Worm (Caenorhabditis elegans) whole organism, midembryonic: ENCODE measurements around the gene oef-1.

Source experiments
- T22C8.4 ChIP-seq: fragments of 200-800 bp; sonication (Bioruptor generic); IDR thresholded peaks from 2 replicates; pipeline ENCODE4 v1.3.6; 2022; ENCODE audit warnings: missing genetic modification characterization, missing compliant biosample characterization
- cog-1 ChIP-seq: sonication (generic microtip); optimal IDR thresholded peaks from 2 replicates; lab custom pipeline; 2016; ENCODE audit warnings: missing genetic modification characterization, missing compliant biosample characterization
- flt-1 ChIP-seq: fragments of 200-800 bp; sonication (Bioruptor generic); IDR thresholded peaks from 2 replicates; pipeline ENCODE4 v1.3.6; 2022; ENCODE audit warnings: missing genetic modification characterization, missing compliant biosample characterization
- klf-2 ChIP-seq: fragments of 200-800 bp; sonication (Bioruptor generic); conservative IDR thresholded peaks from 2 replicates; pipeline ENCODE4 v1.3.6; 2022; ENCODE audit warnings: missing genetic modification reagents, missing genetic modification characterization, missing compliant biosample characterization
- med-1 ChIP-seq: sonication (generic microtip); optimal IDR thresholded peaks from 2 replicates; lab custom pipeline; 2017; ENCODE audit warnings: missing genetic modification characterization, mild to moderate bottlenecking, missing compliant biosample characterization, antibody characterized with exemption, missing genetic modification reagents; ENCODE audit not compliant: insufficient read depth
- ref-1 ChIP-seq: fragments of 200-800 bp; sonication (Bioruptor generic); conservative IDR thresholded peaks from 2 replicates; pipeline ENCODE4 v1.3.6; 2022; ENCODE audit warnings: missing genetic modification reagents, missing genetic modification characterization, missing compliant biosample characterization
- tab-1 ChIP-seq: fragments of 200-800 bp; sonication (Bioruptor generic); IDR thresholded peaks from 2 replicates; pipeline ENCODE4 v1.3.6; 2022; ENCODE audit warnings: missing genetic modification characterization, missing compliant biosample characterization
- ztf-23 ChIP-seq: fragments of 200-800 bp; sonication (Bioruptor generic); IDR thresholded peaks from 2 replicates; pipeline ENCODE4 v1.3.6; 2022; ENCODE audit warnings: missing genetic modification reagents, missing genetic modification characterization, missing compliant biosample characterization
- ztf-29 ChIP-seq: fragments of 200-800 bp; sonication (Bioruptor generic); IDR thresholded peaks from 2 replicates; pipeline ENCODE4 v1.3.6; 2022; ENCODE audit warnings: missing genetic modification reagents, missing genetic modification characterization, missing compliant biosample characterization

Gene oef-1

DNA sequence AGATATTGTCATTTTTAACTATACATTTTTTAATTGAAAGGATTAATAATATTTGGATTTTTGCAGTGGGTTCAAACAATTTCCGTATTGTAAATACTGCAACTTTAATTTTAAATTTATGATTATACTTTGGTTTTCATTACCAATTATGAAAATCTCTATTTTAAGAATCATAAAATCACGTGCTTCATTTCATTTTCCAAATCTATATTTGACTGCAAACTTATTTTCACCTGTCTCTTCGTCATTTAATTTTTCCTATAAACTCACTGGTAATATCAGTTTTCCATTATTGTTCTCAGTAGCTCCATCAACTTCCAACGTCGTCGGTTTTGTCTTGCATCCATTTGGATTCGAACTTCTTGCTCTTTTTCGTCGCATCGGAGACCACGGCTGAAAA lies 15.9 kb upstream of the oef-1 start, which contains the start of gene R05G6.1:
Gene R05G6.1 (plus strand): TSS at position 301 of the 400 bp plus-strand sequence.
- TF ChIP-seq med-1 (GFP tag; lab: Kevin White, UChicago) (no peak), ztf-23 (GFP tag; lab: Robert Waterston, UW) (no peak), ref-1 (GFP tag; lab: Robert Waterston, UW) (no peak), tab-1 (no peak), T22C8.4 (GFP tag; lab: Robert Waterston, UW) (no peak), flt-1 (no peak), klf-2 (no peak), ztf-29 (GFP tag; lab: Robert Waterston, UW) (no peak), cog-1 (tag; lab: Kevin White, UChicago) (no peak)

DNA sequence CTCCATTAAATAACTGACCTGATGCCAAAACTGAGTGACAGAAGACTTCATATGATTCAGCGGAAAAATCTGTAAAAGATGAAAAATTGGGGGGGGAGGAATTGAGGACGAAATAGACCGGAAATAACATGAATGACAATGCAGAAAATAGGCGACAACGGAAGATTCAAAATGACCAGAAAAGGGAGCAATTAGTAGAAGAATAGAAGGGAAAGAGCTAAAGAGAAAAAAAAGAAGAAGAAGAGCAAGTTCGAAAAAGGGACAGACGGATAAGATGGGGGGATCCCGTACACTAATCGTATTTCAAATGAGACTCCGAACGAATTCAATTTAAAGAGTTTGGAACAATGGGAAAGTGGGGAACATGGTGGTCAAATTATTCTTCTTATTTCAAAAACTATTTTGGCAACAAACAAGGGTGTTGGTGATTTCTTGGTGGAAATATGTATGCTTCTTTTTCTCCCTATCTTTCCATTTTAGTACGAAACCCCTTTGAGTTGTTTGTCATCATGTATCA lies 5.7 kb upstream of the oef-1 start, which contains the start of gene R05G6.10:
Gene R05G6.10 (minus strand): TSS at position 51 of the 517 bp plus-strand sequence.
- TF ChIP-seq ref-1 (GFP tag; lab: Robert Waterston, UW): no peak
- TF ChIP-seq T22C8.4 (GFP tag; lab: Robert Waterston, UW): no peak
- no peak for TF ChIP-seq med-1 (GFP tag; lab: Kevin White, UChicago)
- no peak for TF ChIP-seq klf-2
- no peak for TF ChIP-seq tab-1
- TF ChIP-seq cog-1 (tag; lab: Kevin White, UChicago): no peak
- no peak for TF ChIP-seq ztf-23 (GFP tag; lab: Robert Waterston, UW)
- TF ChIP-seq ztf-29 (GFP tag; lab: Robert Waterston, UW): no peak
- no peak for TF ChIP-seq flt-1

DNA sequence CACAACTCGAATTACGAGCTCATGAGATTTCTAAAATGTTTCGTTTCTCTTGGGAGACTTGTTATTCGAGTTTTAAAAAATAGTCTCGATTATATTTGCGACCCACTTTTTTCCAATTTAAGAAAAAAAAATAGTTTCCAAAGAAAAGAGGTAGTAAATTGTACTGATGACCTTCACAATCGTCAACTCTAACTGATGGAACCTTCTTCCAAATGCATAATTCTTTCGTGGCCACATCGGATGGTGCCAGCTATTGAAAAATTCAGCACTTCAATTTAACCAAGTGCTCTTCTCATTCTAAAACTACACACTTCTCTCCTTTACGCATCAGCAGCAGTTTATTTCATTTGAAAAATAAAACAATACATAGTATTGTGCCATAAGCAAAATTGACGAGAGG lies 4.6 kb upstream of the oef-1 start:
- no peak for TF ChIP-seq cog-1 (tag; lab: Kevin White, UChicago)
- no peak for TF ChIP-seq ztf-23 (GFP tag; lab: Robert Waterston, UW)
- TF ChIP-seq flt-1: no peak
- no peak for TF ChIP-seq ref-1 (GFP tag; lab: Robert Waterston, UW)
- TF ChIP-seq klf-2: no peak
- TF ChIP-seq ztf-29 (GFP tag; lab: Robert Waterston, UW): no peak

DNA sequence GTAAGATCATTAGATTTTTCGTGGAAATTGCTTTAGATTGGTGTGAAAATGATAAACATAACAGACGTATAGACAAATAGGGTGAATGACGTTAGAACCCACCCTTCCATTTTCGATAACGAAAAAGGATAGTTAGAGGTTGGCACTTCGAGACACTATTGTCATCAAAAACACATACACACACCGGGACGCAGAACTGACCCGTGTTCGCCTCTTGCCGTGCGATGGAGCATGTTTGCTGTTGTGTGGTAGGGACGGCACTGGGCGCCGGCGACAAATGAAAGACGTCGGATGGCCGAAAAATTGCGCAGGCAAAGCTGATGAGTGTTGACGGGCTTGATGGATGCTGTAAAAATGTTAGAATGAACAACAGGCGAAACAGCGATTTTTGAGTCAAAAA lies 1.6 kb downstream of the oef-1 start:
- TF ChIP-seq ztf-29 (GFP tag; lab: Robert Waterston, UW) (no peak), flt-1 (no peak), tab-1 (no peak), cog-1 (tag; lab: Kevin White, UChicago) (no peak), klf-2 (no peak), med-1 (GFP tag; lab: Kevin White, UChicago) (no peak), ref-1 (GFP tag; lab: Robert Waterston, UW) (no peak)

DNA sequence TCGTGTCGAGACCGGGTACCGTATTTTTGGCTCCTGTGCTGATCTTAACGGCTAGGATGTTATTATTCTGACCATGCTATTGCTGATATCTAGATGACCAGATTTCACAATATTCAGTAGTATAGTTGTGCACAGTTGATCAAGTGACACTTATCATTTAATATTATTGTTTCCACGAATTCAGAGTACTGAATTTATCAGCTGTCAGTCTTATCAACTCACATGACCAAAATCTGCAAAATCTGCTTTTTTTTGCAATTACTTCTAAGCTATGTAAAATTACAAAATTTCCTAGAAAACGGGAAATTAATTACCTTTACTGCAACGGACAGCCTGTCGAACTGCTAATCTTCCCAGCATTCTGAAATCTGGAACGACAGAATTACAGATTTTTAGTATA lies 2.2 kb downstream of the oef-1 start, which contains the start of gene pam-1:
Gene pam-1 (minus strand): TSS at position 368 of the 400 bp plus-strand sequence.
- TF ChIP-seq T22C8.4 (GFP tag; lab: Robert Waterston, UW) (no peak), ztf-29 (GFP tag; lab: Robert Waterston, UW) (no peak), tab-1 (no peak), flt-1 (no peak), med-1 (GFP tag; lab: Kevin White, UChicago) (no peak), ref-1 (GFP tag; lab: Robert Waterston, UW) (no peak)

DNA sequence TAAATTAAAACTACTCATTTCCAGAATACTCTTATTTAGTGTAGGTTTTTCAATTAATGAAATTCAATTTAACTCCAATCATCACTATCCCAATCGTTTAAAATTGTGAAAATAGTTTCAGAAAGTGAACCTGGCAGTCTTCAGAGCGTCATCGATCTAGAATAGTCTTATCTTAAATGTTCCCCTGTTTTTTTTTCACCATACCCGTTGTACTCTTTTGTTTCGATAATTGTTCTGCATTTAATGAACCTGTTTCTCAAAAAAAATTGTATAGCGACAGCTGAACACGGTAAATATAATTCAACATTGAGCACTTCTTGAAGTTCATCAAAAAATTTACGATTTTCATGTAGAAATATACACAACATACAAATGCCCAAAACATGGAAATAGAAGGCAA lies 3.0 kb downstream of the oef-1 start:
- TF ChIP-seq cog-1 (tag; lab: Kevin White, UChicago): no peak
- TF ChIP-seq flt-1: no peak
- TF ChIP-seq tab-1: no peak
- TF ChIP-seq ztf-23 (GFP tag; lab: Robert Waterston, UW): no peak
- no peak for TF ChIP-seq med-1 (GFP tag; lab: Kevin White, UChicago)
- TF ChIP-seq ref-1 (GFP tag; lab: Robert Waterston, UW): no peak
- no peak for TF ChIP-seq T22C8.4 (GFP tag; lab: Robert Waterston, UW)
- TF ChIP-seq klf-2: no peak
- TF ChIP-seq ztf-29 (GFP tag; lab: Robert Waterston, UW): no peak

DNA sequence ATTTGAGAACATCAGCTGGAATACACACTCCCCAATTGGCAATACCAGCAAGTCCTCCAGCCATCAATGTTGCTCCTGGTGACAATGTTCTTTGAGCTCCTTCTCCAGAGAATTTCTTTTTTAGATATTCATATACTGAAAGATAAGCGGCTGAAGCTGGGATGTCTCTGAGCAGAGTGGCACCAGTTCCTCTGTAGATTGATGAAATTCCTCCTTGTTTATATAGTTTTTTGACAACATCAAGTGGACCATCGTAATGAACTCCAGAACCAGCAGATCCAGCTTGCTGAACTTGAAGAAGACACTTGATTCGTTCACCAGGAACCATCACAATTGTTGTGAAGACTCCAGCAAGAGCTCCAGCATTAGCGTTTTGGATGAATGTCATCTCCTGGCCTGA lies 3.9 kb downstream of the oef-1 start:
- TF ChIP-seq ztf-29 (GFP tag; lab: Robert Waterston, UW) (no peak), T22C8.4 (GFP tag; lab: Robert Waterston, UW) (no peak), ref-1 (GFP tag; lab: Robert Waterston, UW) (no peak), flt-1 (no peak), cog-1 (tag; lab: Kevin White, UChicago) (no peak), ztf-23 (GFP tag; lab: Robert Waterston, UW) (no peak), klf-2 (no peak), med-1 (GFP tag; lab: Kevin White, UChicago) (no peak), tab-1 (no peak)

DNA sequence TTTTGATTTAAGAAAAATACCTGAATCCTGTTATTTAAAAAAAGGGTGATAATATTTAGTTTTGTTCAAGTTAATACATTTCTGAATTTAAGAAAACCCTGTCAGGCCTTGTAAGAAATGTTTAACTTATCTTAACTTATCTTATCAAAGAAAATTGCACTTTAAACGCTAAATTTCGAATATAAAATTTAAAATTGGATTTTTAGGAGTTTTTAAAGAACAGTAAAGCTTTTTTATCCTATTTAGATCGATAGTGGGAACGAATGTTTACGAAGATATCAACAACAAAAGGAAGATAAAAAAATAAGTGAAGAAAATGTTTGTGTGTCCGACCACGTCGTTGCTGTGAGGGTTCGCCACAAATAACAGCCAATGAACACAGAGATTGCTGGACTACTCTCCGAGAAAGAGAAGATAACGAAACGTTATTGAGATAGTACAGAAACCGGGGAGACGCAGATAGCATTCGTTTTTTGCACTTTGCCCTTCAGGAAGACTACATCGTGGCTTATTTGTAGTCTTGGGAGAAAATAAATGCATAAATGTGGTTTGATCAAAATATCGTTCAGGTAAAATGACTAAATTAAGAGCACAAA lies 4.8 kb downstream of the oef-1 start, which contains the start of gene dif-1:
Gene dif-1 (minus strand): TSS at position 51 of the 596 bp plus-strand sequence.
- TF ChIP-seq ztf-29 (GFP tag; lab: Robert Waterston, UW) (no peak), T22C8.4 (GFP tag; lab: Robert Waterston, UW) (no peak)

DNA sequence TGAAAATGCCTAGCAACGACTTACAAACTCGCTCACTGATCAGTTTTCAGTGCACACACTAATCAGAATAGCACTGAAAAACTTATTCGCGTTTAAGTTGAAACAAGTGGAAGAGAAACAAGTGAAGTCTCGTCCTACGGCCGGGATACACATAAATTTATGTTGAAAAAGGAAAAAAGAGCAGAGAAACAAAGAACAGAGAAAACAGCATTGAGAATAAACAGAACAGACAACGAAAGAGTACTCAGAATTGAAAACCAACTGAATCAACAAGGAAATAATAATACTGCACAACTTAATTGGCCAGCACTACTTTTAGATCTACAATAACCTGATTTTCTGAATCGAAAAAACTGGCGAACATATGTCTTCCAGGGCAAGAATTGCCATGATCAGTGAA lies 6.1 kb downstream of the oef-1 start, which contains the start of gene F49E8.6:
Gene F49E8.6 (minus strand): TSS at position 317 of the 400 bp plus-strand sequence.
- TF ChIP-seq T22C8.4 (GFP tag; lab: Robert Waterston, UW) (no peak), cog-1 (tag; lab: Kevin White, UChicago) (no peak), ztf-23 (GFP tag; lab: Robert Waterston, UW) (no peak), ref-1 (GFP tag; lab: Robert Waterston, UW) (no peak), klf-2 (no peak)

DNA sequence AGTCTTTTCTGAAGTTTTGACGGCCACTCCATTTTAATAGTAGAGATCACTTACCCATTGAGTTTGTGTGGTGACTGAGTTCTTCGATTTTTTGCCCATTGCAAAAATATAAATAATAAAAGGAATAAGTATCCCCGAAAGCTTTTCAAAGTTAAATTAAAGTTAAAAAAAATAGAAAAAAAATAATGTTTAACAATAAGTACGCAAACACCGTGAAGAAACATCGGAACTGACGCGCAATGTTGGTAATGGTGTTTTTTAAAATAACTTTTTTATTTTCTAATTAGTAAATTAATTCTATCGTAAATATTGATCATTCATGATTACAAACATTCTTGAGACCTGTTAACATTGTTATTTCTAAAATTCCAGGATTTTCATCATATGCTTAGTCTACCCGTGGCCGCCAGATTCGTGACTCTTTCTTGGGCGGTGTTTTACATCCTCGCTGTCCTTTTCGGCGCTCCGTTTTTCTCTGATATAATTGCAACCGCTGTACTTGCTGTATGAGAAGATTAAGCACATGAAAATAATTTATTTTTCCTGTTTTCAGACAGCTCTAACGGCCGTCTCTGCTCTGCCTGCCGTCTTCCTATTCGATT lies 8.1 kb downstream of the oef-1 start, which contains the start of the genes F49E8.7, F49E8.8 and nprl-2:
Gene F49E8.7 (minus strand): TSS at position 101 of the 602 bp plus-strand sequence.
Gene F49E8.8 (plus strand): TSS at position 373 of the 602 bp plus-strand sequence.
Gene nprl-2 (plus strand): TSS at position 552 of the 602 bp plus-strand sequence.
- no peak for TF ChIP-seq T22C8.4 (GFP tag; lab: Robert Waterston, UW)
- no peak for TF ChIP-seq ztf-29 (GFP tag; lab: Robert Waterston, UW)
- no peak for TF ChIP-seq tab-1
- TF ChIP-seq cog-1 (tag; lab: Kevin White, UChicago): no peak
- TF ChIP-seq med-1 (GFP tag; lab: Kevin White, UChicago): no peak
- TF ChIP-seq klf-2: no peak
- TF ChIP-seq ref-1 (GFP tag; lab: Robert Waterston, UW): no peak
- TF ChIP-seq ztf-23 (GFP tag; lab: Robert Waterston, UW): no peak
- TF ChIP-seq flt-1: no peak
